Fruit fly (Drosophila melanogaster) whole organism, embryonic: Measurements from ENCODE around the gene CG31161.

Experiments used
- Ada2b ChIP-seq: fragments of 200-800 bp; sonication (Bioruptor generic); IDR thresholded peaks from 2 replicates; pipeline ENCODE4 v1.3.6; 2022; ENCODE audit warnings: missing biosample characterization, missing genetic modification characterization
- Atf3 ChIP-seq: fragments of 200-800 bp; sonication (Bioruptor generic); optimal IDR thresholded peaks from 3 replicates; lab custom pipeline; 2016; ENCODE audit warnings: missing biosample characterization, missing genetic modification characterization
- BtbVII ChIP-seq: fragments of 200-800 bp; sonication (Bioruptor generic); optimal IDR thresholded peaks from 3 replicates; lab custom pipeline; 2017; ENCODE audit warnings: missing biosample characterization, mild to moderate bottlenecking, missing genetic modification characterization
- CG10274 ChIP-seq: fragments of 200-800 bp; sonication (Bioruptor generic); optimal IDR thresholded peaks from 3 replicates; lab custom pipeline; 2017; ENCODE audit warnings: missing biosample characterization, mild to moderate bottlenecking, missing genetic modification characterization
- CG12236 ChIP-seq: fragments of 200-800 bp; sonication (Bioruptor generic); optimal IDR thresholded peaks from 2 replicates; lab custom pipeline; 2016; ENCODE audit warnings: missing biosample characterization, missing genetic modification characterization
- CG14965 ChIP-seq: fragments of 200-800 bp; sonication (Bioruptor generic); optimal IDR thresholded peaks from 2 replicates; lab custom pipeline; 2016; ENCODE audit warnings: missing biosample characterization, missing genetic modification characterization, borderline replicate concordance
- CG15479 ChIP-seq: fragments of 200-800 bp; sonication (Bioruptor generic); optimal IDR thresholded peaks from 3 replicates; lab custom pipeline; 2019; ENCODE audit warnings: missing biosample characterization, mild to moderate bottlenecking, missing genetic modification characterization, moderate library complexity
- CG1603 ChIP-seq: fragments of 200-800 bp; sonication (Bioruptor generic); optimal IDR thresholded peaks from 2 replicates; lab custom pipeline; 2019; ENCODE audit warnings: missing biosample characterization, mild to moderate bottlenecking, missing genetic modification characterization, moderate library complexity
- CG16813 ChIP-seq: fragments of 200-800 bp; sonication (Bioruptor generic); IDR thresholded peaks from 3 replicates; pipeline ENCODE4 v1.3.6; 2022; ENCODE audit warnings: missing biosample characterization, missing genetic modification characterization; ENCODE audit not compliant: partially characterized antibody
- CG1832 ChIP-seq: fragments of 200-800 bp; sonication (Bioruptor generic); optimal IDR thresholded peaks from 2 replicates; lab custom pipeline; 2017; ENCODE audit warnings: missing biosample characterization, mild to moderate bottlenecking, missing genetic modification characterization, inconsistent platforms
- CG18476 ChIP-seq: fragments of 200-800 bp; sonication (Bioruptor generic); optimal IDR thresholded peaks from 2 replicates; lab custom pipeline; 2016; ENCODE audit warnings: missing biosample characterization, mild to moderate bottlenecking, missing genetic modification characterization
- CG30403 ChIP-seq: fragments of 200-800 bp; sonication (Bioruptor generic); optimal IDR thresholded peaks from 3 replicates; lab custom pipeline; 2016; ENCODE audit warnings: missing biosample characterization, missing genetic modification characterization
- CG32767 ChIP-seq: fragments of 200-800 bp; sonication (Bioruptor generic); IDR thresholded peaks from 2 replicates; pipeline ENCODE4 v1.3.6; 2022; ENCODE audit warnings: missing biosample characterization, missing genetic modification characterization
- CG5180 ChIP-seq: fragments of 200-800 bp; sonication (Bioruptor generic); optimal IDR thresholded peaks from 3 replicates; lab custom pipeline; 2017; ENCODE audit warnings: missing biosample characterization, missing genetic modification characterization, mild to moderate bottlenecking, moderate library complexity, missing genetic modification reagents
- CG5953 ChIP-seq: fragments of 200-800 bp; sonication (Bioruptor generic); IDR thresholded peaks from 2 replicates; pipeline ENCODE4 v1.3.6; 2022; ENCODE audit warnings: missing biosample characterization, missing genetic modification characterization
- CG6272 ChIP-seq: fragments of 200-800 bp; sonication (Bioruptor generic); IDR thresholded peaks from 2 replicates; pipeline ENCODE4 v1.3.6; 2022; ENCODE audit warnings: missing biosample characterization, missing genetic modification characterization
- CG6654 ChIP-seq: fragments of 200-800 bp; sonication (Bioruptor generic); optimal IDR thresholded peaks from 2 replicates; lab custom pipeline; 2017; ENCODE audit warnings: missing biosample characterization, mild to moderate bottlenecking, missing genetic modification characterization
- CG7786 ChIP-seq: fragments of 200-800 bp; sonication (Bioruptor generic); optimal IDR thresholded peaks from 2 replicates; lab custom pipeline; 2016; ENCODE audit warnings: missing biosample characterization, missing genetic modification characterization
- Camta ChIP-seq: fragments of 200-800 bp; sonication (Bioruptor generic); optimal IDR thresholded peaks from 2 replicates; lab custom pipeline; 2016; ENCODE audit warnings: missing biosample characterization, missing genetic modification characterization
- CoRest ChIP-seq: fragments of 200-800 bp; sonication (Bioruptor generic); optimal IDR thresholded peaks from 3 replicates; lab custom pipeline; 2018; ENCODE audit warnings: missing biosample characterization, mild to moderate bottlenecking, missing genetic modification characterization, moderate library complexity
- D19B ChIP-seq: fragments of 200-800 bp; sonication (Bioruptor generic); optimal IDR thresholded peaks from 2 replicates; lab custom pipeline; 2017; ENCODE audit warnings: missing biosample characterization, mild to moderate bottlenecking, missing genetic modification characterization
- HmgZ ChIP-seq: fragments of 200-800 bp; sonication (Bioruptor generic); optimal IDR thresholded peaks from 2 replicates; lab custom pipeline; 2018; ENCODE audit warnings: missing biosample characterization, mild to moderate bottlenecking, missing genetic modification characterization
- Hr78 ChIP-seq, 2 experiments: fragments of 200-800 bp in 1 of 2; fragments of >200 bp in 1 of 2; sonication (Bioruptor generic) in 1 of 2; optimal IDR thresholded peaks; 2 replicates each; lab custom pipeline; 2017 to 2019; ENCODE audit warnings: missing biosample characterization in 2 of 2, missing genetic modification characterization in 2 of 2, mild to moderate bottlenecking in 1 of 2, moderate library complexity in 1 of 2
- MESR4 ChIP-seq: fragments of 200-800 bp; sonication (Bioruptor generic); optimal IDR thresholded peaks from 2 replicates; lab custom pipeline; 2018; ENCODE audit warnings: missing biosample characterization, mild to moderate bottlenecking, missing genetic modification characterization, moderate library complexity
- MTF-1 ChIP-seq: fragments of 200-800 bp; sonication (Bioruptor generic); optimal IDR thresholded peaks from 2 replicates; lab custom pipeline; 2018; ENCODE audit warnings: missing biosample characterization, mild to moderate bottlenecking, missing genetic modification characterization, borderline replicate concordance
- Med ChIP-seq: fragments of 200-800 bp; sonication (Bioruptor generic); peaks from one replicate; lab custom pipeline; 2016; ENCODE audit warnings: missing biosample characterization, missing genetic modification characterization, mild to moderate bottlenecking, inconsistent platforms, moderate library complexity
- NFAT ChIP-seq: fragments of 200-800 bp; sonication (Bioruptor generic); IDR thresholded peaks from 2 replicates; pipeline ENCODE4 v1.3.6; 2022; ENCODE audit warnings: missing biosample characterization, missing genetic modification characterization
- Sox102F ChIP-seq: fragments of 200-800 bp; sonication (Bioruptor generic); optimal IDR thresholded peaks from 2 replicates; lab custom pipeline; 2018; ENCODE audit warnings: missing biosample characterization, mild to moderate bottlenecking, missing genetic modification characterization, moderate library complexity
- ab ChIP-seq: fragments of 200-800 bp; sonication (Bioruptor generic); optimal IDR thresholded peaks from 2 replicates; lab custom pipeline; 2016; ENCODE audit warnings: missing biosample characterization, missing genetic modification characterization
- bigmax ChIP-seq: fragments of 200-800 bp; sonication (Bioruptor generic); optimal IDR thresholded peaks from 2 replicates; lab custom pipeline; 2018; ENCODE audit warnings: missing biosample characterization, mild to moderate bottlenecking, missing genetic modification characterization
- cad ChIP-seq: fragments of >200 bp; optimal IDR thresholded peaks from 2 replicates; lab custom pipeline; 2017; ENCODE audit warnings: missing biosample characterization, missing genetic modification characterization
- cas ChIP-seq: fragments of 200-800 bp; sonication (Bioruptor generic); IDR thresholded peaks from 2 replicates; pipeline ENCODE4 v1.3.6; 2022; ENCODE audit warnings: missing biosample characterization, missing genetic modification characterization
- caup ChIP-seq: fragments of 200-800 bp; sonication (Bioruptor generic); optimal IDR thresholded peaks from 3 replicates; lab custom pipeline; 2017; ENCODE audit warnings: missing biosample characterization, mild to moderate bottlenecking, missing genetic modification characterization, moderate library complexity; ENCODE audit not compliant: severe bottlenecking
- disco-r ChIP-seq: fragments of 200-800 bp; sonication (Bioruptor generic); optimal IDR thresholded peaks from 2 replicates; lab custom pipeline; 2016; ENCODE audit warnings: missing biosample characterization, missing genetic modification characterization
- dm ChIP-seq: fragments of 200-800 bp; sonication (Bioruptor generic); optimal IDR thresholded peaks from 3 replicates; lab custom pipeline; 2016; ENCODE audit warnings: missing biosample characterization, missing genetic modification characterization
- dmrt11E ChIP-seq: fragments of 200-800 bp; sonication (Bioruptor generic); optimal IDR thresholded peaks from 3 replicates; lab custom pipeline; 2018; ENCODE audit warnings: missing biosample characterization, mild to moderate bottlenecking, missing genetic modification characterization, moderate library complexity
- emc ChIP-seq: fragments of 200-800 bp; sonication (Bioruptor generic); optimal IDR thresholded peaks from 2 replicates; lab custom pipeline; 2016; ENCODE audit warnings: missing biosample characterization, missing genetic modification characterization
- esg ChIP-seq: fragments of 200-800 bp; sonication (Bioruptor generic); conservative IDR thresholded peaks from 2 replicates; pipeline ENCODE4 v1.3.6; 2022; ENCODE audit warnings: missing biosample characterization, missing genetic modification characterization
- kah ChIP-seq: fragments of 200-800 bp; sonication (Bioruptor generic); optimal IDR thresholded peaks from 2 replicates; lab custom pipeline; 2018; ENCODE audit warnings: missing biosample characterization, mild to moderate bottlenecking, missing genetic modification characterization
- org-1 ChIP-seq: fragments of 200-800 bp; sonication (Bioruptor generic); optimal IDR thresholded peaks from 2 replicates; lab custom pipeline; 2017; ENCODE audit warnings: missing biosample characterization, missing genetic modification characterization
- psq ChIP-seq: fragments of 200-800 bp; sonication (Bioruptor generic); optimal IDR thresholded peaks from 2 replicates; lab custom pipeline; 2017; ENCODE audit warnings: missing biosample characterization, missing genetic modification characterization
- schlank ChIP-seq: fragments of 200-800 bp; sonication (Bioruptor generic); optimal IDR thresholded peaks from 2 replicates; lab custom pipeline; 2018; ENCODE audit warnings: missing biosample characterization, mild to moderate bottlenecking, missing genetic modification characterization
- scrt ChIP-seq: fragments of 200-800 bp; sonication (Bioruptor generic); optimal IDR thresholded peaks from 2 replicates; lab custom pipeline; 2018; ENCODE audit warnings: missing biosample characterization, mild to moderate bottlenecking, missing genetic modification characterization, moderate library complexity
- sens-2 ChIP-seq: fragments of 200-800 bp; sonication (Bioruptor generic); IDR thresholded peaks from 2 replicates; pipeline ENCODE4 v1.3.6; 2022; ENCODE audit warnings: missing biosample characterization, missing genetic modification characterization
- sim ChIP-seq: fragments of 200-800 bp; sonication (Bioruptor generic); IDR thresholded peaks from 2 replicates; pipeline ENCODE4 v1.3.6; 2022; ENCODE audit warnings: missing biosample characterization, missing genetic modification characterization
- slou ChIP-seq: fragments of 200-800 bp; sonication (Bioruptor generic); optimal IDR thresholded peaks from 3 replicates; lab custom pipeline; 2016; ENCODE audit warnings: missing biosample characterization, missing genetic modification characterization
- sna ChIP-seq: fragments of 200-800 bp; sonication (Bioruptor generic); IDR thresholded peaks from 2 replicates; pipeline ENCODE4 v1.3.6; 2022; ENCODE audit warnings: missing biosample characterization, missing genetic modification characterization; ENCODE audit not compliant: partially characterized antibody
- ssp ChIP-seq: fragments of 200-800 bp; sonication (Bioruptor generic); IDR thresholded peaks from 2 replicates; pipeline ENCODE4 v1.3.6; 2022; ENCODE audit warnings: missing biosample characterization, missing genetic modification characterization
- stc ChIP-seq: fragments of 200-800 bp; sonication (Bioruptor generic); IDR thresholded peaks from 2 replicates; pipeline ENCODE4 v1.3.6; 2022; ENCODE audit warnings: missing biosample characterization, missing genetic modification characterization
- tup ChIP-seq: fragments of 200-800 bp; sonication (Bioruptor generic); optimal IDR thresholded peaks from 2 replicates; lab custom pipeline; 2016; ENCODE audit warnings: missing biosample characterization, mild to moderate bottlenecking, missing genetic modification characterization, moderate library complexity

CG31161 gene

dm6 chr3R:22587419-22587963 lies 28.8 kb upstream of the CG31161 start, which contains the start of gene Efa6 (continued):
- TF ChIP-seq disco-r (GFP tag; lab: Kevin White, UChicago) (no peak), Camta (GFP tag; lab: Kevin White, UChicago) (peak; percentile 58), cas (GFP tag; lab: Robert Waterston, UW) (peak; percentile 29; the same call in 1 of the 2 replicates), NFAT (GFP tag; lab: Robert Waterston, UW) (no peak), Sox102F (GFP tag; lab: Kevin White, UChicago) (no peak), CG7786 (GFP tag; lab: Kevin White, UChicago) (no peak), ssp (GFP tag; lab: Robert Waterston, UW) (0 out of 2 replicates have a peak, but pooled peaks have one; percentile 9), esg (GFP tag; lab: Robert Waterston, UW) (0 out of 2 replicates have a peak, but pooled peaks have one; percentile 7), CG6272 (GFP tag; lab: Robert Waterston, UW) (0 out of 2 replicates have a peak, but pooled peaks have one; percentile 5), psq (peak; percentile 18), CG6654 (GFP tag; lab: Kevin White, UChicago) (no peak), sna (GFP tag; lab: Robert Waterston, UW) (peak; percentile 98), CG32767 (GFP tag; lab: Robert Waterston, UW) (no peak), CG12236 (GFP tag; lab: Kevin White, UChicago) (no peak), sens-2 (no peak), D19B (GFP tag; lab: Kevin White, UChicago) (no peak), cad (GFP tag; lab: Kevin White, UChicago) (no peak), CG18476 (GFP tag; lab: Kevin White, UChicago) (peak; percentile 47), kah (GFP tag; lab: Kevin White, UChicago) (no peak), CG5953 (GFP tag; lab: Robert Waterston, UW) (no peak), CG30403 (GFP tag; lab: Kevin White, UChicago) (peak; percentile 64), CG14965 (GFP tag; lab: Kevin White, UChicago) (no peak), org-1 (GFP tag; lab: Kevin White, UChicago) (no peak), scrt (no peak), stc (GFP tag; lab: Robert Waterston, UW) (peak; percentile 25; the same call in 1 of the 2 replicates), Hr78 (GFP tag; optimal IDR thresholded peaks at IDR 0.05; lab: Kevin White, UChicago) (no peak), CG5180 (GFP tag; lab: Kevin White, UChicago) (no peak), BtbVII (GFP tag; lab: Kevin White, UChicago) (no peak), sim (GFP tag; lab: Robert Waterston, UW) (no peak), MTF-1 (no peak), Ada2b (no peak), CG16813 (peak; percentile 94), caup (GFP tag; lab: Kevin White, UChicago) (peak; percentile 5), CG1832 (GFP tag; lab: Kevin White, UChicago) (no peak), MESR4 (GFP tag; lab: Kevin White, UChicago) (peak; percentile 88), CG10274 (no peak), tup (GFP tag; lab: Kevin White, UChicago) (no peak), dmrt11E (peak; percentile 27), Atf3 (no peak), emc (GFP tag; lab: Kevin White, UChicago) (no peak), ab (GFP tag; lab: Kevin White, UChicago) (no peak), CG1603 (peak; percentile 10), bigmax (GFP tag; lab: Kevin White, UChicago) (no peak), slou (GFP tag; lab: Kevin White, UChicago) (peak; percentile 15), HmgZ (peak; percentile 74), schlank (tag; lab: Kevin White, UChicago) (peak; percentile 2), dm (GFP tag; lab: Kevin White, UChicago) (peak; percentile 2), CG15479 (GFP tag; lab: Kevin White, UChicago) (peak; percentile 21), Med (GFP tag; lab: Kevin White, UChicago) (peak; percentile 87), CoRest (tag; lab: Kevin White, UChicago) (peak; percentile 61)
